Worm (Caenorhabditis elegans) whole organism, L1 larva: ENCODE data around the gene R04B3.3.

Experiments used
- F16B12.6 ChIP-seq: fragments of 150-350 bp; optimal IDR thresholded peaks from 2 replicates; lab custom pipeline; 2014; ENCODE audit warnings: missing biosample characterization, missing genetic modification characterization
- blmp-1 ChIP-seq: fragments of 150-350 bp; optimal IDR thresholded peaks from 2 replicates; lab custom pipeline; 2014; ENCODE audit warnings: missing biosample characterization, missing genetic modification characterization
- ceh-63 ChIP-seq: fragments of 200-800 bp; sonication (Bioruptor generic); optimal IDR thresholded peaks from 2 replicates; lab custom pipeline; 2018; ENCODE audit warnings: mild to moderate bottlenecking, missing genetic modification characterization, missing compliant biosample characterization
- ceh-8 ChIP-seq: fragments of 200-800 bp; sonication (Bioruptor generic); optimal IDR thresholded peaks from 2 replicates; lab custom pipeline; 2018; ENCODE audit warnings: mild to moderate bottlenecking, missing genetic modification characterization, moderate library complexity, missing compliant biosample characterization
- ceh-82 ChIP-seq, 3 experiments: fragments of 150-350 bp in 1 of 3; sonication (generic microtip) in 2 of 3; optimal IDR thresholded peaks; 2 replicates each; lab custom pipeline; 2014 to 2017; ENCODE audit warnings: missing biosample characterization in 3 of 3, missing genetic modification characterization in 3 of 3
- ceh-88 ChIP-seq: fragments of 200-800 bp; sonication (Bioruptor generic); IDR thresholded peaks from 2 replicates; pipeline ENCODE4 v1.3.6; 2022; ENCODE audit warnings: missing genetic modification characterization, missing compliant biosample characterization
- dpl-1 ChIP-seq, 3 experiments: fragments of 150-350 bp in 2 of 3; sonication (generic microtip) in 1 of 3; optimal IDR thresholded peaks; 2 replicates each; lab custom pipeline; 2014 to 2017; ENCODE audit warnings: missing biosample characterization in 3 of 3, missing genetic modification characterization in 3 of 3, missing genetic modification reagents in 3 of 3
- dsc-1 ChIP-seq: sonication (generic microtip); optimal IDR thresholded peaks from 2 replicates; lab custom pipeline; 2016; ENCODE audit warnings: mild to moderate bottlenecking, missing genetic modification characterization, missing compliant biosample characterization
- efl-1 ChIP-seq, 4 experiments: fragments of 150-350 bp; optimal IDR thresholded peaks in 3 of 4; peaks in 1 of 4; 1 replicate in 1 of 4; 2 replicates in 3 of 4; lab custom pipeline; 2014; ENCODE audit warnings: missing biosample characterization in 2 of 4, missing genetic modification characterization in 2 of 4, missing genetic modification reagents in 2 of 4
- egl-13 ChIP-seq: sonication (generic microtip); optimal IDR thresholded peaks from 2 replicates; lab custom pipeline; 2016; ENCODE audit warnings: missing genotype, missing genetic modification reagents, missing genetic modification characterization, missing compliant biosample characterization
- elt-3 ChIP-seq, 6 experiments: fragments of 150-350 bp in 1 of 6; sonication (generic microtip); optimal IDR thresholded peaks; 2 replicates each; lab custom pipeline; 2017 to 2018; ENCODE audit warnings: missing biosample characterization in 6 of 6, missing genetic modification characterization in 6 of 6, inconsistent platforms in 1 of 6
- fkh-4 ChIP-seq: sonication (generic microtip); optimal IDR thresholded peaks from 2 replicates; lab custom pipeline; 2016; ENCODE audit warnings: missing compliant biosample characterization, missing genetic modification characterization, borderline replicate concordance
- fkh-8 ChIP-seq: sonication (generic microtip); optimal IDR thresholded peaks from 2 replicates; lab custom pipeline; 2016; ENCODE audit warnings: mild to moderate bottlenecking, missing genetic modification characterization, missing compliant biosample characterization
- grh-1 ChIP-seq: fragments of 200-800 bp; sonication (Bioruptor generic); IDR thresholded peaks from 2 replicates; pipeline ENCODE4 v1.3.6; 2022; ENCODE audit warnings: missing genetic modification reagents, missing genetic modification characterization, missing compliant biosample characterization
- hlh-17 ChIP-seq: fragments of 200-800 bp; sonication (Bioruptor generic); optimal IDR thresholded peaks from 2 replicates; lab custom pipeline; 2018; ENCODE audit warnings: missing genetic modification characterization, mild to moderate bottlenecking, missing compliant biosample characterization, moderate library complexity, borderline replicate concordance
- irx-1 ChIP-seq: sonication (generic microtip); optimal IDR thresholded peaks from 2 replicates; lab custom pipeline; 2016; ENCODE audit warnings: missing genetic modification characterization, missing compliant biosample characterization
- isw-1 ChIP-seq: fragments of 200-800 bp; sonication (Bioruptor generic); IDR thresholded peaks from 2 replicates; pipeline ENCODE4 v1.3.6; 2022; ENCODE audit warnings: missing genetic modification characterization, missing compliant biosample characterization
- jun-1 ChIP-seq: fragments of 150-350 bp; optimal IDR thresholded peaks from 2 replicates; lab custom pipeline; 2014; ENCODE audit warnings: missing biosample characterization, missing genetic modification reagents, missing genetic modification characterization
- lin-13 ChIP-seq: fragments of 150-350 bp; optimal IDR thresholded peaks from 2 replicates; lab custom pipeline; 2014; ENCODE audit warnings: missing biosample characterization, missing genetic modification reagents, missing genetic modification characterization
- lin-14 ChIP-seq: fragments of 200-800 bp; sonication (Bioruptor generic); optimal IDR thresholded peaks from 2 replicates; lab custom pipeline; 2018; ENCODE audit warnings: mild to moderate bottlenecking, missing genetic modification characterization, moderate library complexity, missing compliant biosample characterization
- lin-35 ChIP-seq, 2 experiments: fragments of 150-350 bp; optimal IDR thresholded peaks; 2 replicates each; lab custom pipeline; 2014; ENCODE audit warnings: missing biosample characterization in 2 of 2, missing genetic modification characterization in 2 of 2, missing genetic modification reagents in 2 of 2
- lin-39 ChIP-seq: fragments of 150-350 bp; optimal IDR thresholded peaks from 2 replicates; lab custom pipeline; 2014; ENCODE audit warnings: missing biosample characterization, missing genetic modification reagents, missing genetic modification characterization
- mab-9 ChIP-seq: fragments of 200-800 bp; sonication (Bioruptor generic); IDR thresholded peaks from 2 replicates; pipeline ENCODE4 v1.3.6; 2022; ENCODE audit warnings: missing genetic modification reagents, missing genetic modification characterization, missing compliant biosample characterization
- mdl-1 ChIP-seq, 2 experiments: fragments of 150-350 bp; optimal IDR thresholded peaks; 2 replicates each; lab custom pipeline; 2014 to 2017; ENCODE audit warnings: missing biosample characterization in 2 of 2, missing genetic modification characterization in 2 of 2, inconsistent platforms in 1 of 2
- mef-2 ChIP-seq: fragments of 150-350 bp; optimal IDR thresholded peaks from 2 replicates; lab custom pipeline; 2014; ENCODE audit warnings: missing biosample characterization, missing genetic modification characterization
- mep-1 ChIP-seq: fragments of 150-350 bp; optimal IDR thresholded peaks from 2 replicates; lab custom pipeline; 2014; ENCODE audit warnings: missing biosample characterization, missing genetic modification characterization
- nhr-12 ChIP-seq: sonication (generic microtip); optimal IDR thresholded peaks from 2 replicates; lab custom pipeline; 2017; ENCODE audit warnings: missing biosample characterization, missing genetic modification characterization
- nhr-20 ChIP-seq: sonication (generic microtip); optimal IDR thresholded peaks from 2 replicates; lab custom pipeline; 2016; ENCODE audit warnings: mild to moderate bottlenecking, missing genetic modification characterization, missing compliant biosample characterization
- nhr-47 ChIP-seq: sonication (generic microtip); optimal IDR thresholded peaks from 2 replicates; lab custom pipeline; 2016; ENCODE audit warnings: mild to moderate bottlenecking, missing genetic modification characterization, moderate library complexity, missing compliant biosample characterization
- nhr-71 ChIP-seq: sonication (generic microtip); optimal IDR thresholded peaks from 2 replicates; lab custom pipeline; 2016; ENCODE audit warnings: mild to moderate bottlenecking, missing genetic modification characterization, moderate library complexity, missing compliant biosample characterization
- nhr-77 ChIP-seq: fragments of 150-350 bp; optimal IDR thresholded peaks from 2 replicates; lab custom pipeline; 2014; ENCODE audit warnings: missing biosample characterization, missing genetic modification characterization
- nhr-90 ChIP-seq: sonication (generic microtip); optimal IDR thresholded peaks from 2 replicates; lab custom pipeline; 2016; ENCODE audit warnings: mild to moderate bottlenecking, missing genetic modification characterization, missing compliant biosample characterization; ENCODE audit not compliant: poor library complexity
- pax-3 ChIP-seq: fragments of 200-800 bp; sonication (Bioruptor generic); optimal IDR thresholded peaks from 2 replicates; lab custom pipeline; 2018; ENCODE audit warnings: mild to moderate bottlenecking, missing genetic modification characterization, moderate library complexity, missing compliant biosample characterization
- pqm-1 ChIP-seq: sonication (generic microtip); optimal IDR thresholded peaks from 3 replicates; lab custom pipeline; 2017; ENCODE audit warnings: missing biosample characterization, missing genetic modification characterization
- skn-1 ChIP-seq: fragments of 150-350 bp; optimal IDR thresholded peaks from 2 replicates; lab custom pipeline; 2014; ENCODE audit warnings: missing biosample characterization, missing genetic modification characterization
- sup-37 ChIP-seq: fragments of 200-800 bp; sonication (Bioruptor generic); optimal IDR thresholded peaks from 2 replicates; lab custom pipeline; 2018; ENCODE audit warnings: mild to moderate bottlenecking, missing genetic modification characterization, missing compliant biosample characterization
- tbx-2 ChIP-seq: sonication (generic microtip); optimal IDR thresholded peaks from 2 replicates; lab custom pipeline; 2016; ENCODE audit warnings: missing genetic modification characterization, missing compliant biosample characterization
- tlp-1 ChIP-seq: fragments of 150-350 bp; optimal IDR thresholded peaks from 2 replicates; lab custom pipeline; 2014; ENCODE audit warnings: missing biosample characterization, missing genetic modification characterization
- unc-130 ChIP-seq: fragments of 150-350 bp; optimal IDR thresholded peaks from 2 replicates; lab custom pipeline; 2017; ENCODE audit warnings: missing biosample characterization, missing genetic modification characterization, inconsistent platforms
- unc-30 ChIP-seq: sonication (generic microtip); optimal IDR thresholded peaks from 2 replicates; lab custom pipeline; 2017; ENCODE audit warnings: missing biosample characterization, missing genetic modification characterization
- unc-62 ChIP-seq: fragments of 150-350 bp; optimal IDR thresholded peaks from 2 replicates; lab custom pipeline; 2014; ENCODE audit warnings: missing biosample characterization, missing genetic modification reagents, missing genetic modification characterization
- unc-86 ChIP-seq: sonication (generic microtip); optimal IDR thresholded peaks from 2 replicates; lab custom pipeline; 2016; ENCODE audit warnings: missing genetic modification characterization, missing compliant biosample characterization
- vab-15 ChIP-seq: sonication (generic microtip); optimal IDR thresholded peaks from 2 replicates; lab custom pipeline; 2017; ENCODE audit warnings: missing genotype, mild to moderate bottlenecking, missing genetic modification characterization, missing compliant biosample characterization
- ztf-11 ChIP-seq, 2 experiments: sonication (generic microtip); optimal IDR thresholded peaks; 2 replicates each; lab custom pipeline; 2016 to 2017; ENCODE audit warnings: missing genetic modification characterization in 2 of 2, missing biosample characterization in 1 of 2, missing compliant biosample characterization in 1 of 2
- ztf-4 ChIP-seq: fragments of 150-350 bp; optimal IDR thresholded peaks from 2 replicates; lab custom pipeline; 2014; ENCODE audit warnings: missing biosample characterization, missing genetic modification characterization

Gene R04B3.3

DNA sequence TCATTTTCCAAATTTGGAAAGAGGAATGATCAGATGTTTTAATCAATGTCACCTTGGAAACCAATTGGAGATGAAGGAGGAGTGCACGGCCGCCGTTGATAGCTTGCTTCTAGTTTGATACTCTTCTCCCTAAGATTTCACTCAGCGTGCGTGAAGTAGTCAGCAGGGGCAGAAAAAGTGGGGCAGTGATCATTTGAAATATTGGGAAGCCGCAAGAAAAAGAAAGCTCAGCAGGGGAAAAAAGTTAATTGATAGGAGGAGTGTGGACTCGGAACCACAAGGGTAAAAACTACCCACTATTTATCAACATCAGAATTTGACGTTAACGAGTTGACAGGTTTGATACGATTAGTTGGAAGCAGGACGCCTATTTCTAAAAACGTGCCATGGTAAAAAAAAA is 32.7 kb upstream of the R04B3.3 start, which contains the start of gene K02E10.7:
K02E10.7 (minus strand) TSS at position 101 of the 400 bp plus-strand sequence.
- TF ChIP-seq pqm-1 (tag; lab: Kevin White, UChicago) (no peak), ceh-82 (tag; optimal IDR thresholded peaks at IDR 0.05; lab: Kevin White, UChicago) (no peak), egl-13 (tag; lab: Kevin White, UChicago) (no peak), lin-35 (GFP tag; optimal IDR thresholded peaks at IDR 0.05; lab: Kevin White, UChicago) (no peak), hlh-17 (no peak), unc-62 (GFP tag; lab: Kevin White, UChicago) (no peak), unc-86 (tag; lab: Kevin White, UChicago) (no peak), mep-1 (tag; lab: Kevin White, UChicago) (no peak), grh-1 (GFP tag; lab: Robert Waterston, UW) (no peak), nhr-12 (no peak), lin-13 (GFP tag; lab: Kevin White, UChicago) (no peak), jun-1 (tag; lab: Kevin White, UChicago) (no peak), isw-1 (GFP tag; lab: Robert Waterston, UW) (no peak), mef-2 (no peak)

- TF ChIP-seq ztf-4 (tag; lab: Kevin White, UChicago) (peak; percentile 15), pax-3 (tag; lab: Kevin White, UChicago) (peak; percentile 5), fkh-8 (tag; lab: Kevin White, UChicago) (peak; percentile 62), nhr-47 (peak; percentile 46), lin-14 (GFP tag; lab: Kevin White, UChicago) (peak; percentile 28), unc-86 (tag; lab: Kevin White, UChicago) (peak; percentile 38), tlp-1 (tag; lab: Kevin White, UChicago) (no peak), nhr-71 (tag; lab: Kevin White, UChicago) (peak; percentile 60), dsc-1 (tag; lab: Kevin White, UChicago) (peak; percentile 22), sup-37 (GFP tag; lab: Kevin White, UChicago) (no peak)
Observed at ce11 chrX:2506738-2507137, 31.0 kb upstream of the R04B3.3 start.

DNA sequence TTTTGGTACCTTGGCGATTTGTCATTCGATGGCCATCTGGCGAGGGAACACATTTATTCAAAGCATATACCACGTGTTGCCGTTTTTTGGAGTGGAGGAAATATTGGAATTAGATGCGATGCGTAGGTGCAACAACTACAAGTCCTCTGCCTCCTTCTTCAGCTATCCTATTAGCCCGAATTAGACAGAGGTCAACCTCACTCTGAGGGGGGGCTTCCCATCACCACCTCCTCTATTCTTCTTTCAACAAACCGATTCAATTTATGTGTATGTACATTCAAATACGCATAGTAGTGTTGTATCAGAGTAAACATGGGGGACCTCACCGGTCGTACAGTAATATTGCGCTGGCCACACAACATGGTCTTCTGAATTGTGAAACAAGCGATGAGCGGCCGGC is 22.0 kb upstream of the R04B3.3 start:
- TF ChIP-seq unc-30 (tag; lab: Kevin White, UChicago) = no peak
- TF ChIP-seq lin-14 (GFP tag; lab: Kevin White, UChicago) = peak; percentile 4
- TF ChIP-seq grh-1 (GFP tag; lab: Robert Waterston, UW) = no peak
- TF ChIP-seq ceh-88 = no peak
- TF ChIP-seq fkh-4 (tag; lab: Kevin White, UChicago) = no peak
- peak; percentile 25 for TF ChIP-seq ceh-8 (GFP tag; lab: Kevin White, UChicago)
- no peak for TF ChIP-seq mef-2

DNA sequence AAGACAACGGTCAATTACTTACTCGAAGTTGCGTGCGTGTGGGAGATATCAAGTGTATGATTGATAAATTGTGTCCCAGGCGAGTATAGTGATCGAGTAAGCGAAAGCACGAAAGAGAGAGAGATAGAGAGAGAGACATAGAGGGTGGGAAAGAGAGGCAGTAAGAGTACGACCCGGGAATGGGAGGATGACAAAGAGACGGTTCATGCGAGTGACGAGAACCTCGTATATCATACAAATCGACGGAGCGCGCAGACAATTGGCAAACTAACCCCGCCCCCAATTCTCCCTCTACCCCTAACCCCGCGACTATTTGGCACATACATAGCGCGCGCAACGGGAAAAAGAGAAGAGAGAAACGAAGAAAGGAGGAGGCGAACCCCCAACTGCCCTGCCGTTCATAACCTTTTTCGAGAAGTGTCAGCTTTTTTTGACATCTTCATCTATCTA is 20.1 kb upstream of the R04B3.3 start, which contains the start of gene rabr-1:
rabr-1 (plus strand) TSS at position 316 of the 450 bp plus-strand sequence.
- TF ChIP-seq ceh-63 = no peak
- TF ChIP-seq skn-1 = peak; percentile 97
- TF ChIP-seq efl-1 (optimal IDR thresholded peaks at IDR 0.05; lab: Kevin White, UChicago) = peak in 1 of 2 experiments; percentile 33
- no peak for TF ChIP-seq efl-1 (GFP tag; optimal IDR thresholded peaks at IDR 0.05 in 1 of 2; lab: Kevin White, UChicago)
- peak in 1 of 3 experiments; percentile 6 for TF ChIP-seq ceh-82 (tag; optimal IDR thresholded peaks at IDR 0.05; lab: Kevin White, UChicago)
- TF ChIP-seq dsc-1 (tag; lab: Kevin White, UChicago) = no peak
- peak; percentile 24 for TF ChIP-seq vab-15
- TF ChIP-seq mdl-1 (tag; optimal IDR thresholded peaks at IDR 0.05; lab: Kevin White, UChicago) = peak in 1 of 2 experiments; percentile 64
- peak in 1 of 3 experiments; percentile 1 for TF ChIP-seq dpl-1 (GFP tag; optimal IDR thresholded peaks at IDR 0.05; lab: Kevin White, UChicago)
- peak; percentile 89 for TF ChIP-seq blmp-1 (tag; lab: Kevin White, UChicago)
- peak; percentile 62 for TF ChIP-seq nhr-71 (tag; lab: Kevin White, UChicago)
- no peak for TF ChIP-seq mab-9
- TF ChIP-seq F16B12.6 (tag; lab: Kevin White, UChicago) = no peak
- TF ChIP-seq tbx-2 (tag; lab: Kevin White, UChicago) = peak; percentile 61
- peak; percentile 45 to 46 for TF ChIP-seq lin-35 (GFP tag; optimal IDR thresholded peaks at IDR 0.05; lab: Kevin White, UChicago)
- peak; percentile 73 for TF ChIP-seq nhr-20 (tag; lab: Kevin White, UChicago)
- TF ChIP-seq lin-39 (tag; lab: Kevin White, UChicago) = no peak
- TF ChIP-seq nhr-90 (tag; lab: Kevin White, UChicago) = peak; percentile 46
- TF ChIP-seq elt-3 (tag; optimal IDR thresholded peaks at IDR 0.05; lab: Kevin White, UChicago) = peak in 4 of 6 experiments; percentile 47 to 85 (median 62)
- TF ChIP-seq unc-86 (tag; lab: Kevin White, UChicago) = no peak
- peak; percentile 54 for TF ChIP-seq irx-1
- TF ChIP-seq ztf-11 (tag; optimal IDR thresholded peaks at IDR 0.05; lab: Kevin White, UChicago) = no peak
- peak; percentile 69 for TF ChIP-seq unc-130 (tag; lab: Kevin White, UChicago)
- peak; percentile 22 for TF ChIP-seq nhr-77
